Fruit fly (Drosophila melanogaster): ENCODE data around the gene CG14109.

DNA sequence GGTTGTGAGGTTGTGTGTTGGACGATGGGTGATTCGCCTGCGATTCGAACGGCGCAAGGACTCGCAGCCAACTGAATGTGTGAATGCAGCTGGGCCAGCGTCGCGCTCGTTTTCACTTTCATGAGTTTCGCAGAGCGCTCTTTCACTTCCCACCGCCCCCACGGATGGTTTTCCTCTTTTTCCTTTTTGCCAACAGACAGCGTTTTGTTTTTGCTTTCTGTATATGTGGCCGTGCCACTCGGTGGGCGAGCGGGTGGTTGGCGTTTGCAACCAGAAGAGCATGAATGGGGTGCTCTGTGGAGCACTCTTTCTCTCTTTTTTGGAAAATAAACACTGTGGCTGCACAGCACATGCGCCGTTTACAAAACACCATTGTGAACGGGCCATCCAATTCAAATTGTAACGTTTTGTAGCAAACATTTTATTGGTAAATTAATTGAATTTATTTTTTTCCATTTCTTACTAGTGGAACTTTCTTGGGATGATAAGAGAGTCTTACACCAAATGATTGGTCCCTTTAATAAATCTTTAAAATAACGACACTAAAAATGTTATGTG, 5.5 kb upstream of the CG14109 start, which contains the start of gene CG10713:
- TF ChIP-seq Sin3A (optimal IDR thresholded peaks at IDR 0.05) (no peak), tap (tag; optimal IDR thresholded peaks at IDR 0.05) (no peak), CG30431 (GFP tag; optimal IDR thresholded peaks at IDR 0.05) (no peak), az2 (GFP tag; optimal IDR thresholded peaks at IDR 0.05) (no peak), Sry-β (GFP tag; optimal IDR thresholded peaks at IDR 0.05) (no peak), CG12659 (GFP tag; optimal IDR thresholded peaks at IDR 0.05) (no peak)
